Fruit fly (Drosophila melanogaster): ENCODE results near the gene CG10631.

Gene CG10631

dm6 chr2L:19800703-19801102, 44.0 kb upstream of the CG10631 start:
- TF ChIP-seq Sp1 (GFP tag; optimal IDR thresholded peaks at IDR 0.05): no peak
- TF ChIP-seq Rel (GFP tag; optimal IDR thresholded peaks at IDR 0.05): no peak
- TF ChIP-seq Rel (tag; optimal IDR thresholded peaks at IDR 0.05): no peak
- no peak for TF ChIP-seq Jra (GFP tag; optimal IDR thresholded peaks at IDR 0.05)
- TF ChIP-seq woc (GFP tag; optimal IDR thresholded peaks at IDR 0.05): no peak
- no peak for TF ChIP-seq HLH106 (tag; optimal IDR thresholded peaks at IDR 0.05)
- TF ChIP-seq CG32264 (GFP tag; optimal IDR thresholded peaks at IDR 0.05): no peak
- TF ChIP-seq dsf (GFP tag; optimal IDR thresholded peaks at IDR 0.05; ENCODE audit: borderline replicate concordance): no peak
- TF ChIP-seq Vsx2 (GFP tag; optimal IDR thresholded peaks at IDR 0.05; ENCODE audit: partially characterized antibody): no peak
- TF ChIP-seq GATAd (GFP tag; optimal IDR thresholded peaks at IDR 0.05): no peak
- TF ChIP-seq br (GFP tag; optimal IDR thresholded peaks at IDR 0.05): no peak
- no peak for TF ChIP-seq Myc (optimal IDR thresholded peaks at IDR 0.05)
- TF ChIP-seq Dif (GFP tag; optimal IDR thresholded peaks at IDR 0.05; ENCODE audit: partially characterized antibody): no peak
- TF ChIP-seq usp (GFP tag; optimal IDR thresholded peaks at IDR 0.05): no peak

- TF ChIP-seq h (GFP tag; optimal IDR thresholded peaks at IDR 0.05) (peak; percentile 23), Abd-B (GFP tag; optimal IDR thresholded peaks at IDR 0.05) (no peak), dmrt93B (GFP tag; optimal IDR thresholded peaks at IDR 0.05) (no peak), Rel (GFP tag; optimal IDR thresholded peaks at IDR 0.05) (no peak), Rel (tag; optimal IDR thresholded peaks at IDR 0.05) (no peak), Vsx2 (GFP tag; optimal IDR thresholded peaks at IDR 0.05; ENCODE audit: partially characterized antibody) (no peak), HLH106 (tag; optimal IDR thresholded peaks at IDR 0.05) (peak; percentile 38), CrebA (GFP tag; optimal IDR thresholded peaks at IDR 0.05; ENCODE audit: borderline replicate concordance) (no peak), CG9705 (GFP tag; optimal IDR thresholded peaks at IDR 0.05) (no peak), sv (GFP tag; optimal IDR thresholded peaks at IDR 0.05) (no peak), jim (GFP tag; optimal IDR thresholded peaks at IDR 0.05) (no peak), OdsH (GFP tag; optimal IDR thresholded peaks at IDR 0.05) (peak; percentile 23), dsf (GFP tag; optimal IDR thresholded peaks at IDR 0.05; ENCODE audit: borderline replicate concordance) (no peak), woc (GFP tag; optimal IDR thresholded peaks at IDR 0.05) (peak; percentile 22), GATAd (GFP tag; optimal IDR thresholded peaks at IDR 0.05) (no peak), Dfd (GFP tag; optimal IDR thresholded peaks at IDR 0.05) (no peak), dl (GFP tag; optimal IDR thresholded peaks at IDR 0.05; ENCODE audit: insufficient read depth in 1 of 2, partially characterized antibody in 2 of 2) (no peak), Dif (GFP tag; optimal IDR thresholded peaks at IDR 0.05; ENCODE audit: partially characterized antibody) (no peak), sage (GFP tag; optimal IDR thresholded peaks at IDR 0.05) (no peak), Jra (GFP tag; optimal IDR thresholded peaks at IDR 0.05) (no peak), foxo (GFP tag; optimal IDR thresholded peaks at IDR 0.05) (peak in 1 of 2 experiments; percentile 28), Myc (optimal IDR thresholded peaks at IDR 0.05) (no peak), Sp1 (GFP tag; optimal IDR thresholded peaks at IDR 0.05) (peak; percentile 5), ey (GFP tag; optimal IDR thresholded peaks at IDR 0.05) (no peak), Hr83 (GFP tag; optimal IDR thresholded peaks at IDR 0.05; ENCODE audit: poor library complexity, severe bottlenecking) (no peak), fru (GFP tag; optimal IDR thresholded peaks at IDR 0.05) (peak; percentile 21)
Observed at dm6 chr2L:19799940-19800339, 43.2 kb upstream of the CG10631 start.

- no peak for TF ChIP-seq Myc (optimal IDR thresholded peaks at IDR 0.05)
- TF ChIP-seq Hnf4 (GFP tag; optimal IDR thresholded peaks at IDR 0.05): no peak
- TF ChIP-seq CG32264 (GFP tag; optimal IDR thresholded peaks at IDR 0.05): no peak
- no peak for TF ChIP-seq tai (GFP tag; optimal IDR thresholded peaks at IDR 0.05)
- TF ChIP-seq Sp1 (GFP tag; optimal IDR thresholded peaks at IDR 0.05): no peak
Observed at dm6 chr2L:19796111-19796451, 39.4 kb upstream of the CG10631 start, which contains the start of gene sick. Gene sick, plus strand, starts transcription at chr2L:19796365.

dm6 chr2L:19795320-19796110, 38.8 kb upstream of the CG10631 start:
- no peak for TF ChIP-seq jim (GFP tag; optimal IDR thresholded peaks at IDR 0.05)
- peak in 1 of 2 experiments; percentile 60 for TF ChIP-seq foxo (GFP tag; optimal IDR thresholded peaks at IDR 0.05)
- peak; percentile 51 for TF ChIP-seq h (GFP tag; optimal IDR thresholded peaks at IDR 0.05)
- TF ChIP-seq Dfd (GFP tag; optimal IDR thresholded peaks at IDR 0.05): no peak
- peak; percentile 23 for TF ChIP-seq psq (GFP tag; optimal IDR thresholded peaks at IDR 0.05)
- peak; percentile 44 for TF ChIP-seq fru (GFP tag; optimal IDR thresholded peaks at IDR 0.05)
- peak; percentile 8 for TF ChIP-seq Jra (GFP tag; optimal IDR thresholded peaks at IDR 0.05)
- no peak for TF ChIP-seq Mio (GFP tag; optimal IDR thresholded peaks at IDR 0.05)
- no peak for TF ChIP-seq dl (GFP tag; optimal IDR thresholded peaks at IDR 0.05; ENCODE audit: insufficient read depth in 1 of 2, partially characterized antibody in 2 of 2)
- peak; percentile 28 for TF ChIP-seq br (GFP tag; optimal IDR thresholded peaks at IDR 0.05)
- TF ChIP-seq Hnf4 (GFP tag; optimal IDR thresholded peaks at IDR 0.05): peak; percentile 64
- TF ChIP-seq sv (GFP tag; optimal IDR thresholded peaks at IDR 0.05): peak; percentile 30
- TF ChIP-seq sage (GFP tag; optimal IDR thresholded peaks at IDR 0.05): no peak
- peak; percentile 10 for TF ChIP-seq dmrt93B (GFP tag; optimal IDR thresholded peaks at IDR 0.05)
- TF ChIP-seq lola (GFP tag; optimal IDR thresholded peaks at IDR 0.05): no peak
- peak; percentile 38 for TF ChIP-seq HLH106 (tag; optimal IDR thresholded peaks at IDR 0.05)
- TF ChIP-seq N (GFP tag; optimal IDR thresholded peaks at IDR 0.05): no peak
- TF ChIP-seq rgr (GFP tag; optimal IDR thresholded peaks at IDR 0.05): peak; percentile 62
- no peak for TF ChIP-seq Vsx2 (GFP tag; optimal IDR thresholded peaks at IDR 0.05; ENCODE audit: partially characterized antibody)
- no peak for TF ChIP-seq CG32264 (GFP tag; optimal IDR thresholded peaks at IDR 0.05)
- TF ChIP-seq tai (GFP tag; optimal IDR thresholded peaks at IDR 0.05): peak; percentile 55
- TF ChIP-seq Rel (GFP tag; optimal IDR thresholded peaks at IDR 0.05): no peak
- TF ChIP-seq Rel (tag; optimal IDR thresholded peaks at IDR 0.05): no peak
- TF ChIP-seq Hr83 (GFP tag; optimal IDR thresholded peaks at IDR 0.05; ENCODE audit: poor library complexity, severe bottlenecking): peak; percentile 69
- TF ChIP-seq ey (GFP tag; optimal IDR thresholded peaks at IDR 0.05): peak; percentile 40
- TF ChIP-seq dsf (GFP tag; optimal IDR thresholded peaks at IDR 0.05; ENCODE audit: borderline replicate concordance): peak; percentile 7
- peak; percentile 81 for TF ChIP-seq woc (GFP tag; optimal IDR thresholded peaks at IDR 0.05)

Data from whole organism, wandering third instar larva.